Worm (Caenorhabditis elegans) whole organism, mixed stage, embryonic: ENCODE data around the gene col-113.

ENCODE experiments used
- elt-1 ChIP-seq: sonication (generic microtip); optimal IDR thresholded peaks from 2 replicates; lab custom pipeline; 2017; ENCODE audit warnings: missing genetic modification characterization, mild to moderate bottlenecking, missing compliant biosample characterization, antibody characterized with exemption, moderate library complexity, borderline replicate concordance; ENCODE audit not compliant: insufficient read depth
- ham-2 ChIP-seq: fragments of 200-800 bp; sonication (Bioruptor generic); optimal IDR thresholded peaks from 2 replicates; lab custom pipeline; 2018; ENCODE audit warnings: mild to moderate bottlenecking, missing genetic modification characterization, missing compliant biosample characterization
- nhr-76 ChIP-seq: sonication (generic microtip); optimal IDR thresholded peaks from 2 replicates; lab custom pipeline; 2017; ENCODE audit warnings: missing biosample characterization, missing genetic modification characterization
- unc-62 ChIP-seq: fragments of 150-350 bp; optimal IDR thresholded peaks from 2 replicates; lab custom pipeline; 2014; ENCODE audit warnings: missing biosample characterization, missing genetic modification reagents, missing genetic modification characterization

DNA sequence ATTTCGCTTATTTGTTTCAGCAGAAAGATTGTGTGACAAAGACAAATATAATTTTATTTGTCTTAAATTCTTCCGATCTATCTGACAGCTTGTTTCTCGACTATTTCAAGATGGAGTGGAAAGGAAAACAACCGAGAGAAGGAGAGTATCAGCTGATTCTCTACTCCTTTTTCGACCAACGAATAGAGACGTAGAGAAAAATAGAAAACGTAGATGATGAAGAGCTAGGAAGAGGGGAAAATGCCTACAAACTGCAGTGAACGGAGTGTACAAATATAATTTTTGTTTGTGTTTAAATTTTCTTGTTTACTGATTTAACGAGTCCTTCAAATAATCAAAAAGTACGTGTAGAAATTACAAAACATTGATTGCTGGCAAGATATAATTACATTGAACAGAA lies 4.6 kb downstream of the col-113 start:
- no peak for TF ChIP-seq elt-1 (tag; lab: Kevin White, UChicago)
- TF ChIP-seq ham-2 (GFP tag; lab: Kevin White, UChicago) = no peak
- no peak for TF ChIP-seq unc-62
- TF ChIP-seq nhr-76 = no peak
